Worm (Caenorhabditis elegans) whole organism, L4 larva: ENCODE measurements around the gene mdt-1.2.

Experiments used
- F10B5.3 ChIP-seq: sonication (generic microtip); optimal IDR thresholded peaks from 2 replicates; lab custom pipeline; 2016; ENCODE audit warnings: mild to moderate bottlenecking, missing genetic modification characterization, missing compliant biosample characterization
- F49E8.2 ChIP-seq: sonication (generic microtip); optimal IDR thresholded peaks from 2 replicates; lab custom pipeline; 2016; ENCODE audit warnings: missing compliant biosample characterization, mild to moderate bottlenecking, missing genetic modification characterization, borderline replicate concordance
- Y5F2A.4 ChIP-seq: fragments of 200-800 bp; sonication (Bioruptor generic); optimal IDR thresholded peaks from 2 replicates; lab custom pipeline; 2018; ENCODE audit warnings: mild to moderate bottlenecking, missing genetic modification characterization, missing compliant biosample characterization
- Y75B8A.6 ChIP-seq: fragments of 200-800 bp; sonication (Bioruptor generic); IDR thresholded peaks from 2 replicates; pipeline ENCODE4 v1.3.6; 2022; ENCODE audit warnings: missing genetic modification reagents, missing genetic modification characterization, missing compliant biosample characterization
- ZK337.2 ChIP-seq: fragments of 200-800 bp; sonication (Bioruptor generic); IDR thresholded peaks from 2 replicates; pipeline ENCODE4 v1.3.6; 2022; ENCODE audit warnings: missing genetic modification reagents, missing genetic modification characterization, missing compliant biosample characterization
- ZK546.5 ChIP-seq, 2 experiments: sonication (generic microtip); optimal IDR thresholded peaks; 2 replicates each; lab custom pipeline; 2017; ENCODE audit warnings: missing biosample characterization in 2 of 2, missing genetic modification characterization in 2 of 2
- ceh-20 ChIP-seq: fragments of 200-800 bp; sonication (Bioruptor generic); IDR thresholded peaks from 2 replicates; pipeline ENCODE4 v1.3.6; 2022; ENCODE audit warnings: missing genetic modification reagents, missing genetic modification characterization, missing compliant biosample characterization
- ceh-28 ChIP-seq: fragments of 150-350 bp; optimal IDR thresholded peaks from 2 replicates; lab custom pipeline; 2014; ENCODE audit warnings: missing biosample characterization, missing genetic modification reagents, missing genetic modification characterization
- cey-2 ChIP-seq: sonication (generic microtip); optimal IDR thresholded peaks from 3 replicates; lab custom pipeline; 2017; ENCODE audit warnings: missing genetic modification characterization, mild to moderate bottlenecking, missing compliant biosample characterization, antibody characterized with exemption, borderline replicate concordance; ENCODE audit not compliant: insufficient read depth
- ctbp-1 ChIP-seq: fragments of 200-800 bp; sonication (Bioruptor generic); IDR thresholded peaks from 2 replicates; pipeline ENCODE4 v1.3.6; 2022; ENCODE audit warnings: missing genetic modification reagents, missing genetic modification characterization, missing compliant biosample characterization
- daf-12 ChIP-seq: fragments of 150-350 bp; optimal IDR thresholded peaks from 2 replicates; lab custom pipeline; 2014; ENCODE audit warnings: missing biosample characterization, missing genetic modification reagents, missing genetic modification characterization
- daf-16 ChIP-seq, 3 experiments: sonication (generic microtip); optimal IDR thresholded peaks; 2 replicates each; lab custom pipeline; 2016 to 2017; ENCODE audit warnings: missing genetic modification characterization in 3 of 3, missing genetic modification reagents in 3 of 3, mild to moderate bottlenecking in 2 of 3, missing compliant biosample characterization in 2 of 3, missing biosample characterization in 1 of 3, moderate library complexity in 1 of 3
- daf-8 ChIP-seq: fragments of 200-800 bp; sonication (Bioruptor generic); IDR thresholded peaks from 2 replicates; pipeline ENCODE4 v1.3.6; 2022; ENCODE audit warnings: missing genetic modification characterization, missing compliant biosample characterization
- dpl-1 ChIP-seq: fragments of 150-350 bp; optimal IDR thresholded peaks from 2 replicates; lab custom pipeline; 2014; ENCODE audit warnings: missing biosample characterization, missing genetic modification reagents, missing genetic modification characterization
- duxl-1 ChIP-seq: sonication (generic microtip); optimal IDR thresholded peaks from 2 replicates; lab custom pipeline; 2016; ENCODE audit warnings: mild to moderate bottlenecking, missing genetic modification characterization, moderate library complexity, missing compliant biosample characterization; ENCODE audit not compliant: poor library complexity
- dve-1 ChIP-seq: sonication (generic microtip); optimal IDR thresholded peaks from 2 replicates; lab custom pipeline; 2017; ENCODE audit warnings: antibody characterized with exemption, mild to moderate bottlenecking, missing genetic modification characterization, missing compliant biosample characterization; ENCODE audit not compliant: insufficient read depth
- egl-27 ChIP-seq: sonication (generic microtip); optimal IDR thresholded peaks from 3 replicates; lab custom pipeline; 2017; ENCODE audit warnings: missing biosample characterization, missing genetic modification reagents, missing genetic modification characterization
- fos-1 ChIP-seq: fragments of 150-350 bp; optimal IDR thresholded peaks from 2 replicates; lab custom pipeline; 2014; ENCODE audit warnings: missing biosample characterization, missing genetic modification characterization
- hif-1 ChIP-seq, 2 experiments: sonication (generic microtip); optimal IDR thresholded peaks; 2 replicates each; lab custom pipeline; 2016 to 2017; ENCODE audit warnings: missing compliant biosample characterization in 2 of 2, missing genetic modification characterization in 2 of 2, missing genetic modification reagents in 2 of 2, missing genotype in 2 of 2, mild to moderate bottlenecking in 1 of 2
- hlh-11 ChIP-seq: fragments of 200-800 bp; sonication (Bioruptor generic); optimal IDR thresholded peaks from 2 replicates; lab custom pipeline; 2018; ENCODE audit warnings: mild to moderate bottlenecking, missing genetic modification characterization, missing compliant biosample characterization
- hlh-30 ChIP-seq: sonication (generic microtip); optimal IDR thresholded peaks from 2 replicates; lab custom pipeline; 2017; ENCODE audit warnings: antibody characterized with exemption, mild to moderate bottlenecking, missing genetic modification characterization, missing compliant biosample characterization; ENCODE audit not compliant: insufficient read depth
- hmg-1.1 ChIP-seq: fragments of 200-800 bp; sonication (Bioruptor generic); IDR thresholded peaks from 2 replicates; pipeline ENCODE4 v1.3.6; 2022; ENCODE audit warnings: missing genetic modification reagents, missing genetic modification characterization, missing compliant biosample characterization
- jun-1 ChIP-seq: fragments of 150-350 bp; optimal IDR thresholded peaks from 2 replicates; lab custom pipeline; 2014; ENCODE audit warnings: missing biosample characterization, missing genetic modification reagents, missing genetic modification characterization
- lin-1 ChIP-seq: fragments of 200-800 bp; sonication (Bioruptor generic); IDR thresholded peaks from 2 replicates; pipeline ENCODE4 v1.3.6; 2022; ENCODE audit warnings: missing genetic modification reagents, missing genetic modification characterization, missing compliant biosample characterization
- lin-38 ChIP-seq: fragments of 200-800 bp; sonication (Bioruptor generic); IDR thresholded peaks from 2 replicates; pipeline ENCODE4 v1.3.6; 2022; ENCODE audit warnings: missing genetic modification reagents, missing genetic modification characterization, missing compliant biosample characterization
- lsy-2 ChIP-seq, 2 experiments: fragments of 150-350 bp in 1 of 2; sonication (generic microtip) in 1 of 2; optimal IDR thresholded peaks; 2 replicates each; lab custom pipeline; 2014 to 2017; ENCODE audit warnings: missing biosample characterization in 2 of 2, missing genetic modification characterization in 2 of 2
- madf-5 ChIP-seq, 2 experiments: fragments of 200-800 bp; sonication (Bioruptor generic); IDR thresholded peaks; 2 replicates each; pipeline ENCODE4 v1.3.6; 2022; ENCODE audit warnings: missing compliant biosample characterization in 2 of 2, missing genetic modification characterization in 2 of 2
- madf-9 ChIP-seq: fragments of 200-800 bp; sonication (Bioruptor generic); conservative IDR thresholded peaks from 2 replicates; pipeline ENCODE4 v1.3.6; 2022; ENCODE audit warnings: missing genetic modification reagents, missing genetic modification characterization, missing compliant biosample characterization
- mdl-1 ChIP-seq, 2 experiments: fragments of 150-350 bp in 1 of 2; sonication (generic microtip) in 1 of 2; optimal IDR thresholded peaks; 2 replicates each; lab custom pipeline; 2014 to 2017; ENCODE audit warnings: missing biosample characterization in 2 of 2, missing genetic modification characterization in 2 of 2
- mdt-29 ChIP-seq: fragments of 200-800 bp; sonication (Bioruptor generic); IDR thresholded peaks from 2 replicates; pipeline ENCODE4 v1.3.6; 2022; ENCODE audit warnings: missing genetic modification reagents, missing genetic modification characterization, missing compliant biosample characterization
- mep-1 ChIP-seq: fragments of 150-350 bp; sonication (generic microtip); optimal IDR thresholded peaks from 3 replicates; lab custom pipeline; 2014; ENCODE audit warnings: missing biosample characterization, missing genetic modification characterization
- mes-2 ChIP-seq: sonication (generic microtip); optimal IDR thresholded peaks from 2 replicates; lab custom pipeline; 2016; ENCODE audit warnings: missing genotype, mild to moderate bottlenecking, missing genetic modification characterization, missing compliant biosample characterization; ENCODE audit not compliant: poor library complexity, severe bottlenecking
- nhr-25 ChIP-seq: sonication (generic microtip); optimal IDR thresholded peaks from 2 replicates; lab custom pipeline; 2017; ENCODE audit warnings: missing genetic modification characterization, mild to moderate bottlenecking, missing compliant biosample characterization, antibody characterized with exemption, moderate library complexity, borderline replicate concordance; ENCODE audit not compliant: insufficient read depth
- nhr-41 ChIP-seq: fragments of 200-800 bp; sonication (Bioruptor generic); IDR thresholded peaks from 2 replicates; pipeline ENCODE4 v1.3.6; 2022; ENCODE audit warnings: missing genetic modification reagents, missing genetic modification characterization, missing compliant biosample characterization
- nhr-42 ChIP-seq: fragments of 200-800 bp; sonication (Bioruptor generic); IDR thresholded peaks from 2 replicates; pipeline ENCODE4 v1.3.6; 2022; ENCODE audit warnings: missing genetic modification characterization, missing compliant biosample characterization
- nhr-48 ChIP-seq: sonication (generic microtip); optimal IDR thresholded peaks from 2 replicates; lab custom pipeline; 2016; ENCODE audit warnings: mild to moderate bottlenecking, missing genetic modification characterization, missing compliant biosample characterization
- nhr-6 ChIP-seq: fragments of 150-350 bp; optimal IDR thresholded peaks from 2 replicates; lab custom pipeline; 2014; ENCODE audit warnings: missing biosample characterization, missing genetic modification characterization
- rbr-2 ChIP-seq: sonication (generic microtip); optimal IDR thresholded peaks from 2 replicates; lab custom pipeline; 2016; ENCODE audit warnings: missing genotype, missing genetic modification characterization, missing compliant biosample characterization
- sdz-12 ChIP-seq: fragments of 200-800 bp; sonication (Bioruptor generic); optimal IDR thresholded peaks from 2 replicates; lab custom pipeline; 2018; ENCODE audit warnings: mild to moderate bottlenecking, missing genetic modification characterization, missing compliant biosample characterization
- set-16 ChIP-seq: fragments of 200-800 bp; sonication (Bioruptor generic); IDR thresholded peaks from 2 replicates; pipeline ENCODE4 v1.3.6; 2022; ENCODE audit warnings: missing genetic modification reagents, missing genetic modification characterization, missing compliant biosample characterization
- snpc-1.2 ChIP-seq: fragments of 200-800 bp; sonication (Bioruptor generic); IDR thresholded peaks from 2 replicates; pipeline ENCODE4 v1.3.6; 2022; ENCODE audit warnings: missing genetic modification reagents, missing genetic modification characterization, missing compliant biosample characterization
- snpc-4 ChIP-seq: fragments of 150-350 bp; optimal IDR thresholded peaks from 2 replicates; lab custom pipeline; 2014; ENCODE audit warnings: missing biosample characterization, missing genetic modification characterization
- tra-1 ChIP-seq: fragments of 200-800 bp; sonication (Bioruptor generic); IDR thresholded peaks from 2 replicates; pipeline ENCODE4 v1.3.6; 2022; ENCODE audit warnings: missing genetic modification reagents, missing genetic modification characterization, missing compliant biosample characterization
- unc-130 ChIP-seq: sonication (generic microtip); optimal IDR thresholded peaks from 2 replicates; lab custom pipeline; 2016; ENCODE audit warnings: missing genetic modification reagents, missing genetic modification characterization, missing compliant biosample characterization
- unc-62 ChIP-seq, 3 experiments: fragments of 150-350 bp in 1 of 3; sonication (generic microtip); optimal IDR thresholded peaks in 2 of 3; peaks in 1 of 3; 1 replicate in 1 of 3; 2 replicates in 2 of 3; lab custom pipeline; 2014 to 2017; ENCODE audit warnings: missing biosample characterization in 3 of 3, missing genetic modification characterization in 3 of 3, missing genetic modification reagents in 3 of 3, missing genotype in 1 of 3
- zfp-2 ChIP-seq: sonication (generic microtip); optimal IDR thresholded peaks from 2 replicates; lab custom pipeline; 2016; ENCODE audit warnings: mild to moderate bottlenecking, missing genetic modification characterization, missing compliant biosample characterization
- zip-11 ChIP-seq: fragments of 200-800 bp; sonication (Bioruptor generic); IDR thresholded peaks from 2 replicates; pipeline ENCODE4 v1.3.6; 2022; ENCODE audit warnings: missing genetic modification characterization, missing compliant biosample characterization
- ztf-7 ChIP-seq: fragments of 150-350 bp; optimal IDR thresholded peaks from 2 replicates; lab custom pipeline; 2014; ENCODE audit warnings: missing biosample characterization, missing genetic modification characterization

The mdt-1.2 gene

ce11 chrX:17184363-17184762 lies 33.0 kb downstream of the mdt-1.2 start:
- TF ChIP-seq snpc-1.2 (GFP tag; lab: Robert Waterston, UW) (no peak), lin-38 (no peak), hif-1 (tag; optimal IDR thresholded peaks at IDR 0.05; lab: Kevin White, UChicago) (peak in 1 of 2 experiments; percentile 30), mdl-1 (tag; optimal IDR thresholded peaks at IDR 0.05; lab: Kevin White, UChicago) (peak; percentile 98), sdz-12 (no peak), mes-2 (tag; lab: Kevin White, UChicago) (peak; percentile 76), tra-1 (no peak), zfp-2 (tag; lab: Kevin White, UChicago) (no peak), snpc-4 (tag; lab: Kevin White, UChicago) (no peak), daf-8 (GFP tag; lab: Robert Waterston, UW) (no peak), daf-16 (GFP tag; optimal IDR thresholded peaks at IDR 0.05; lab: Kevin White, UChicago) (peak in 1 of 2 experiments; percentile 6), daf-16 (tag; optimal IDR thresholded peaks at IDR 0.05; lab: Kevin White, UChicago) (peak; percentile 56), rbr-2 (tag; lab: Kevin White, UChicago) (peak; percentile 75), mep-1 (peak; percentile 75), cey-2 (tag; lab: Kevin White, UChicago) (no peak), ceh-20 (peak; percentile 51; the same call in 1 of the 2 replicates), zip-11 (GFP tag; lab: Robert Waterston, UW) (no peak), egl-27 (tag; lab: Kevin White, UChicago) (no peak), dve-1 (peak; percentile 25), unc-130 (no peak), lsy-2 (tag; optimal IDR thresholded peaks at IDR 0.05; lab: Kevin White, UChicago) (peak; percentile 50 to 66), Y5F2A.4 (GFP tag; lab: Kevin White, UChicago) (no peak), jun-1 (tag; lab: Kevin White, UChicago) (peak; percentile 12), nhr-41 (GFP tag; lab: Robert Waterston, UW) (no peak), duxl-1 (no peak), ZK546.5 (tag; optimal IDR thresholded peaks at IDR 0.05; lab: Kevin White, UChicago) (no peak), F49E8.2 (tag; lab: Kevin White, UChicago) (no peak), hlh-30 (tag; lab: Kevin White, UChicago) (peak; percentile 81), set-16 (no peak), unc-62 (GFP tag; optimal IDR thresholded peaks at IDR 0.05 in 1 of 2; lab: Kevin White, UChicago) (peak in 1 of 2 experiments; percentile 86), unc-62 (tag; optimal IDR thresholded peaks at IDR 0.05; lab: Kevin White, UChicago) (no peak), ctbp-1 (GFP tag; lab: Robert Waterston, UW) (0 out of 2 replicates have a peak, but pooled peaks have one; percentile 30), nhr-6 (tag; lab: Kevin White, UChicago) (peak; percentile 12), hmg-1.1 (GFP tag; lab: Robert Waterston, UW) (peak; percentile 91), madf-5 (GFP tag; IDR thresholded peaks at IDR 0.05; lab: Robert Waterston, UW) (no peak), fos-1 (tag; lab: Kevin White, UChicago) (no peak), daf-12 (tag; lab: Kevin White, UChicago) (no peak), nhr-48 (peak; percentile 51), nhr-25 (tag; lab: Kevin White, UChicago) (peak; percentile 41), ZK337.2 (GFP tag; lab: Robert Waterston, UW) (no peak), dpl-1 (no peak), F10B5.3 (tag; lab: Kevin White, UChicago) (no peak), madf-9 (no peak), nhr-42 (GFP tag; lab: Robert Waterston, UW) (no peak), Y75B8A.6 (no peak), lin-1 (GFP tag; lab: Robert Waterston, UW) (no peak), ceh-28 (tag; lab: Kevin White, UChicago) (no peak), hlh-11 (peak; percentile 78), ztf-7 (tag; lab: Kevin White, UChicago) (no peak), mdt-29 (GFP tag; lab: Robert Waterston, UW) (no peak)
